Fruit fly (Drosophila melanogaster) whole organism, embryonic: ENCODE results near the gene CG12289.

Source experiments
- Abd-B ChIP-seq: fragments of 200-800 bp; sonication (Bioruptor generic); optimal IDR thresholded peaks from 2 replicates; lab custom pipeline; 2018; ENCODE audit warnings: missing biosample characterization, mild to moderate bottlenecking, missing genetic modification characterization, moderate library complexity
- Atf-2 ChIP-seq: fragments of 200-800 bp; sonication (Bioruptor generic); optimal IDR thresholded peaks from 2 replicates; lab custom pipeline; 2016; ENCODE audit warnings: missing biosample characterization, missing genetic modification characterization
- Atf6 ChIP-seq: fragments of 200-800 bp; sonication (Bioruptor generic); IDR thresholded peaks from 2 replicates; pipeline ENCODE4 v1.3.6; 2022; ENCODE audit warnings: missing biosample characterization, missing genetic modification characterization
- BtbVII ChIP-seq: fragments of 200-800 bp; sonication (Bioruptor generic); optimal IDR thresholded peaks from 3 replicates; lab custom pipeline; 2017; ENCODE audit warnings: missing biosample characterization, mild to moderate bottlenecking, missing genetic modification characterization
- CG10209 ChIP-seq: fragments of 200-800 bp; sonication (Bioruptor generic); optimal IDR thresholded peaks from 3 replicates; lab custom pipeline; 2017; ENCODE audit warnings: missing biosample characterization, mild to moderate bottlenecking, missing genetic modification characterization, missing genetic modification reagents
- CG11247 ChIP-seq: fragments of 200-800 bp; sonication (Bioruptor generic); IDR thresholded peaks from 2 replicates; pipeline ENCODE4 v1.3.6; 2022; ENCODE audit warnings: missing biosample characterization, missing genetic modification characterization
- CG12071 ChIP-seq: fragments of 200-800 bp; sonication (Bioruptor generic); optimal IDR thresholded peaks from 3 replicates; lab custom pipeline; 2018; ENCODE audit warnings: missing biosample characterization, mild to moderate bottlenecking, missing genetic modification characterization
- CG12942 ChIP-seq: fragments of 200-800 bp; sonication (Bioruptor generic); optimal IDR thresholded peaks from 3 replicates; lab custom pipeline; 2016; ENCODE audit warnings: missing biosample characterization, missing genetic modification characterization
- CG13123 ChIP-seq: fragments of 200-800 bp; sonication (Bioruptor generic); optimal IDR thresholded peaks from 2 replicates; lab custom pipeline; 2016; ENCODE audit warnings: missing biosample characterization, missing genetic modification characterization
- CG14050 ChIP-seq: fragments of 200-800 bp; sonication (Bioruptor generic); IDR thresholded peaks from 3 replicates; pipeline ENCODE4 v1.3.6; 2022; ENCODE audit warnings: missing biosample characterization, missing genetic modification characterization
- CG17802 ChIP-seq: fragments of 200-800 bp; sonication (Bioruptor generic); optimal IDR thresholded peaks from 2 replicates; lab custom pipeline; 2018; ENCODE audit warnings: missing biosample characterization, mild to moderate bottlenecking, missing genetic modification characterization, moderate library complexity
- CG2712 ChIP-seq: fragments of 200-800 bp; optimal IDR thresholded peaks from 3 replicates; lab custom pipeline; 2019; ENCODE audit warnings: missing biosample characterization, mild to moderate bottlenecking, missing genetic modification characterization, moderate library complexity
- CG2875 ChIP-seq: fragments of 200-800 bp; sonication (Bioruptor generic); optimal IDR thresholded peaks from 2 replicates; lab custom pipeline; 2017; ENCODE audit warnings: missing biosample characterization, mild to moderate bottlenecking, missing genetic modification characterization, missing genetic modification reagents
- CG32772 ChIP-seq: fragments of 200-800 bp; sonication (Bioruptor generic); IDR thresholded peaks from 2 replicates; pipeline ENCODE4 v1.3.6; 2022; ENCODE audit warnings: missing biosample characterization, missing genetic modification characterization
- CG3995 ChIP-seq: fragments of 200-800 bp; sonication (Bioruptor generic); optimal IDR thresholded peaks from 3 replicates; lab custom pipeline; 2016; ENCODE audit warnings: missing biosample characterization, missing genetic modification characterization
- CG42726 ChIP-seq: fragments of 200-800 bp; sonication (Bioruptor generic); IDR thresholded peaks from 2 replicates; pipeline ENCODE4 v1.3.6; 2022; ENCODE audit warnings: missing biosample characterization, missing genetic modification characterization; ENCODE audit not compliant: partially characterized antibody
- CG4404 ChIP-seq: fragments of 200-800 bp; sonication (Bioruptor generic); IDR thresholded peaks from 2 replicates; pipeline ENCODE4 v1.3.6; 2022; ENCODE audit warnings: missing biosample characterization, missing genetic modification characterization
- CG4617 ChIP-seq: fragments of 200-800 bp; sonication (Bioruptor generic); optimal IDR thresholded peaks from 3 replicates; lab custom pipeline; 2016; ENCODE audit warnings: missing biosample characterization, missing genetic modification characterization, borderline replicate concordance
- CG4730 ChIP-seq: fragments of 200-800 bp; sonication (Bioruptor generic); IDR thresholded peaks from 2 replicates; pipeline ENCODE4 v1.3.6; 2022; ENCODE audit warnings: missing biosample characterization, missing genetic modification characterization
- CG6765 ChIP-seq: fragments of 200-800 bp; sonication (Bioruptor generic); optimal IDR thresholded peaks from 3 replicates; lab custom pipeline; 2017; ENCODE audit warnings: missing biosample characterization, mild to moderate bottlenecking, missing genetic modification characterization
- CG6854 ChIP-seq: fragments of 200-800 bp; sonication (Bioruptor generic); optimal IDR thresholded peaks from 3 replicates; lab custom pipeline; 2017; ENCODE audit warnings: missing biosample characterization, mild to moderate bottlenecking, missing genetic modification characterization
- CHES-1-like ChIP-seq: fragments of 200-800 bp; sonication (Bioruptor generic); optimal IDR thresholded peaks from 2 replicates; lab custom pipeline; 2016; ENCODE audit warnings: missing biosample characterization, missing genetic modification characterization
- CTCF ChIP-seq: fragments of 200-800 bp; sonication (Bioruptor generic); optimal IDR thresholded peaks from 2 replicates; lab custom pipeline; 2017; ENCODE audit warnings: missing biosample characterization, mild to moderate bottlenecking, missing genetic modification characterization, moderate library complexity
- D ChIP-seq, 2 experiments: fragments of 200-800 bp in 1 of 2; fragments of >200 bp in 1 of 2; sonication (Bioruptor generic) in 1 of 2; optimal IDR thresholded peaks; 2 replicates in 1 of 2; 3 replicates in 1 of 2; lab custom pipeline; 2017; ENCODE audit warnings: mild to moderate bottlenecking in 1 of 2, missing biosample characterization in 1 of 2, missing genetic modification characterization in 1 of 2, missing genetic modification reagents in 1 of 2
- Dip2 ChIP-seq: fragments of 200-800 bp; sonication (Bioruptor generic); IDR thresholded peaks from 2 replicates; pipeline ENCODE4 v1.3.6; 2022; ENCODE audit warnings: missing biosample characterization, missing genetic modification characterization
- Hey ChIP-seq: fragments of 200-800 bp; sonication (Bioruptor generic); optimal IDR thresholded peaks from 3 replicates; lab custom pipeline; 2018; ENCODE audit warnings: missing biosample characterization, mild to moderate bottlenecking, missing genetic modification characterization
- Hr78 ChIP-seq, 2 experiments: fragments of 200-800 bp in 1 of 2; fragments of >200 bp in 1 of 2; sonication (Bioruptor generic) in 1 of 2; optimal IDR thresholded peaks; 2 replicates each; lab custom pipeline; 2017 to 2019; ENCODE audit warnings: missing biosample characterization in 2 of 2, missing genetic modification characterization in 2 of 2, mild to moderate bottlenecking in 1 of 2, moderate library complexity in 1 of 2
- Lhr ChIP-seq: fragments of 200-800 bp; sonication (Bioruptor generic); optimal IDR thresholded peaks from 3 replicates; lab custom pipeline; 2017; ENCODE audit warnings: mild to moderate bottlenecking, missing biosample characterization, missing genetic modification reagents, missing genetic modification characterization
- Max ChIP-seq: fragments of 200-800 bp; sonication (Bioruptor generic); optimal IDR thresholded peaks from 2 replicates; lab custom pipeline; 2016; ENCODE audit warnings: missing biosample characterization, mild to moderate bottlenecking, missing genetic modification characterization
- Optix ChIP-seq: fragments of 200-800 bp; sonication (Bioruptor generic); IDR thresholded peaks from 3 replicates; pipeline ENCODE4 v1.3.6; 2022; ENCODE audit warnings: missing biosample characterization, missing genetic modification characterization
- Pdp1 ChIP-seq, 2 experiments: fragments of 200-800 bp; sonication (Bioruptor generic); optimal IDR thresholded peaks; 3 replicates each; lab custom pipeline; 2016; ENCODE audit warnings: missing biosample characterization in 2 of 2, missing genetic modification characterization in 2 of 2, mild to moderate bottlenecking in 1 of 2, moderate library complexity in 1 of 2
- Stat92E ChIP-seq, 3 experiments: fragments of >200 bp in 2 of 3; fragments of 200-800 bp in 1 of 3; sonication (Bioruptor generic) in 1 of 3; optimal IDR thresholded peaks; 2 replicates each; lab custom pipeline; 2017 to 2019; ENCODE audit warnings: missing biosample characterization in 3 of 3, missing genetic modification characterization in 3 of 3, mild to moderate bottlenecking in 1 of 3, moderate library complexity in 1 of 3
- ase ChIP-seq: fragments of 200-800 bp; sonication (Bioruptor generic); IDR thresholded peaks from 3 replicates; pipeline ENCODE4 v1.3.6; 2022; ENCODE audit warnings: missing biosample characterization, missing genetic modification characterization
- ato ChIP-seq: fragments of 200-800 bp; sonication (Bioruptor generic); IDR thresholded peaks from 2 replicates; pipeline ENCODE4 v1.3.6; 2022; ENCODE audit warnings: missing biosample characterization, missing genetic modification characterization; ENCODE audit not compliant: partially characterized antibody
- br ChIP-seq: fragments of >200 bp; optimal IDR thresholded peaks from 2 replicates; lab custom pipeline; 2017
- cas ChIP-seq: fragments of 200-800 bp; sonication (Bioruptor generic); IDR thresholded peaks from 2 replicates; pipeline ENCODE4 v1.3.6; 2022; ENCODE audit warnings: missing biosample characterization, missing genetic modification characterization
- dimm ChIP-seq: fragments of 200-800 bp; sonication (Bioruptor generic); IDR thresholded peaks from 2 replicates; pipeline ENCODE4 v1.3.6; 2022; ENCODE audit warnings: missing biosample characterization, missing genetic modification characterization
- ind ChIP-seq: fragments of 200-800 bp; sonication (Bioruptor generic); optimal IDR thresholded peaks from 3 replicates; lab custom pipeline; 2016; ENCODE audit warnings: missing biosample characterization, missing genetic modification characterization
- nerfin-1 ChIP-seq: fragments of 200-800 bp; sonication (Bioruptor generic); optimal IDR thresholded peaks from 3 replicates; lab custom pipeline; 2019; ENCODE audit warnings: missing biosample characterization, mild to moderate bottlenecking, missing genetic modification characterization, moderate library complexity
- oc ChIP-seq: fragments of 200-800 bp; sonication (Bioruptor generic); optimal IDR thresholded peaks from 2 replicates; lab custom pipeline; 2018; ENCODE audit warnings: missing biosample characterization, mild to moderate bottlenecking, missing genetic modification characterization, moderate library complexity
- odd ChIP-seq: fragments of 200-800 bp; sonication (Bioruptor generic); optimal IDR thresholded peaks from 2 replicates; lab custom pipeline; 2017; ENCODE audit warnings: missing biosample characterization, mild to moderate bottlenecking, missing genetic modification characterization
- pnt ChIP-seq: fragments of 200-800 bp; sonication (Bioruptor generic); optimal IDR thresholded peaks from 3 replicates; lab custom pipeline; 2016; ENCODE audit warnings: missing biosample characterization, missing genetic modification characterization
- ranshi ChIP-seq: fragments of 200-800 bp; sonication (Bioruptor generic); IDR thresholded peaks from 2 replicates; pipeline ENCODE4 v1.3.6; 2022; ENCODE audit warnings: missing biosample characterization, missing genetic modification characterization
- row ChIP-seq: fragments of 200-800 bp; sonication (Bioruptor generic); IDR thresholded peaks from 3 replicates; pipeline ENCODE4 v1.3.6; 2022; ENCODE audit warnings: missing biosample characterization, missing genetic modification characterization
- salm ChIP-seq: fragments of 200-800 bp; sonication (Bioruptor generic); optimal IDR thresholded peaks from 2 replicates; lab custom pipeline; 2018; ENCODE audit warnings: missing biosample characterization, mild to moderate bottlenecking, missing genetic modification characterization
- stwl ChIP-seq: fragments of 200-800 bp; sonication (Bioruptor generic); optimal IDR thresholded peaks from 3 replicates; lab custom pipeline; 2018; ENCODE audit warnings: missing biosample characterization, mild to moderate bottlenecking, missing genetic modification characterization, moderate library complexity
- tx ChIP-seq: fragments of 200-800 bp; sonication (Bioruptor generic); optimal IDR thresholded peaks from 2 replicates; lab custom pipeline; 2016; ENCODE audit warnings: missing biosample characterization, missing genetic modification characterization
- zen2 ChIP-seq: fragments of 200-800 bp; sonication (Bioruptor generic); IDR thresholded peaks from 3 replicates; pipeline ENCODE4 v1.3.6; 2022; ENCODE audit warnings: missing biosample characterization, missing genetic modification characterization; ENCODE audit not compliant: partially characterized antibody

CG12289 gene

DNA sequence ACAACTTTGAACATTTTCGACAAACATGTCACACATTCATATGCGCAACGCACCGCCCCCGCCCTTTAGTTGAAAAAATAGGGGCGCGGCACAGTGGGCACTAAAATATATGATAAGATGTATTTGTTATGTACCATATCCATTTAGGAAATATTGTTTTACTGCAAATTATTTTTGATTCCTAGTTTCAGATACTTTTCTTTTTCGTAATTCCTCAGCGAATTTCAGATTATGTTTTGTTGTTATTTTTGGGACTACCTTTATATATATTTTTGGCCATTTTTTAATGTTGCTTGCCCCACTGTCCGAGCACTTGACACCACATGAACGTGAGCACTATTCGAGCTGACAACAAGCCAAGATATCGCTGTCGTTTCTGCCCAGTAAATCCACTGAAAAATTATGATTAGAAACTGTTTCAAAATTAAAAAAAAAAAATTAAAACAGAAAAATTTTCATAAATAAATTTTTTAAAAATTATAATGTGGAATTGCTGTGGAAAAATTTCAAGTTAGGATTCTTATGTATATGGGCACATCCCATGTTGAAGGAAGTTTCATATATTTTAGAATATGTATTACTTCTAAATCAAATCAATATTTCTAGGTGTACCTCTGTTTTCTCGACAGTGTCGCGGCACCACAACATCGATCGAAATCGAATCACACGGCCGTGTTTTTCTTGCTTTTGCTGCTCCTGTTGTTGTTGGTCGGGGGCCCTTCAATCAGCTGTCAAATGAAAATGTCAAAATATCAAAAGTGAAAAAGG, 40.8 kb downstream of the CG12289 start (continued):
- no peak for TF ChIP-seq zen2
- peak; percentile 80 for TF ChIP-seq CG4730 (GFP tag; lab: Robert Waterston, UW)
- peak; percentile 76 for TF ChIP-seq salm (tag; lab: Kevin White, UChicago)
- TF ChIP-seq tx (GFP tag; lab: Kevin White, UChicago), result peak; percentile 27
- TF ChIP-seq Lhr (GFP tag; lab: Kevin White, UChicago), result peak; percentile 66
- TF ChIP-seq CG10209, result peak; percentile 57
- peak in 1 of 2 experiments; percentile 50 for TF ChIP-seq Hr78 (GFP tag; optimal IDR thresholded peaks at IDR 0.05; lab: Kevin White, UChicago)
- TF ChIP-seq nerfin-1 (tag; lab: Kevin White, UChicago), result peak; percentile 88
- peak; percentile 82 for TF ChIP-seq CG14050 (GFP tag; lab: Robert Waterston, UW)
- TF ChIP-seq CG2712 (tag; lab: Kevin White, UChicago), result peak; percentile 96
- no peak for TF ChIP-seq CG3995 (GFP tag; lab: Kevin White, UChicago)
- peak; percentile 67 for TF ChIP-seq CG6765 (GFP tag; lab: Kevin White, UChicago)
- TF ChIP-seq Abd-B, result peak; percentile 82
- TF ChIP-seq Pdp1 (GFP tag; optimal IDR thresholded peaks at IDR 0.05; lab: Kevin White, UChicago), result peak; percentile 12 to 72
- TF ChIP-seq Hey (tag; lab: Kevin White, UChicago), result no peak
- peak; percentile 87 for TF ChIP-seq CG11247
- TF ChIP-seq CG17802 (tag; lab: Kevin White, UChicago), result peak; percentile 40
- TF ChIP-seq CG6854 (GFP tag; lab: Kevin White, UChicago), result peak; percentile 70
- peak; percentile 91 for TF ChIP-seq CG32772 (GFP tag; lab: Robert Waterston, UW)
- peak; percentile 78 for TF ChIP-seq odd (GFP tag; lab: Kevin White, UChicago)
- no peak for TF ChIP-seq br (lab: Kevin White, UChicago)
- TF ChIP-seq row (GFP tag; lab: Robert Waterston, UW), result peak; percentile 97
- TF ChIP-seq Dip2 (GFP tag; lab: Robert Waterston, UW), result peak; percentile 51; the same call in 1 of the 2 replicates
- peak; percentile 83 for TF ChIP-seq ase (GFP tag; lab: Robert Waterston, UW)
- TF ChIP-seq CG2875 (GFP tag; lab: Kevin White, UChicago), result peak; percentile 81
- TF ChIP-seq CG12942 (GFP tag; lab: Kevin White, UChicago), result peak; percentile 60
- TF ChIP-seq D (optimal IDR thresholded peaks at IDR 0.05; lab: Kevin White, UChicago), result no peak
- TF ChIP-seq D (GFP tag; optimal IDR thresholded peaks at IDR 0.05; lab: Kevin White, UChicago), result peak; percentile 89
- peak; percentile 29 for TF ChIP-seq Atf-2 (GFP tag; lab: Kevin White, UChicago)
- TF ChIP-seq CG4404 (GFP tag; lab: Robert Waterston, UW), result peak; percentile 85
- TF ChIP-seq CTCF, result peak; percentile 46
- peak; percentile 70 for TF ChIP-seq ind (GFP tag; lab: Kevin White, UChicago)
- peak; percentile 65; the same call in 2 of the 3 replicates for TF ChIP-seq Optix
- TF ChIP-seq ranshi (GFP tag; lab: Robert Waterston, UW), result peak; percentile 76
- TF ChIP-seq stwl (tag; lab: Kevin White, UChicago), result peak; percentile 60
- peak; percentile 83 for TF ChIP-seq oc (tag; lab: Kevin White, UChicago)
- TF ChIP-seq CHES-1-like (GFP tag; lab: Kevin White, UChicago), result no peak
- peak; percentile 1 for TF ChIP-seq CG13123 (GFP tag; lab: Kevin White, UChicago)
- peak; percentile 76 for TF ChIP-seq CG12071 (GFP tag; lab: Kevin White, UChicago)
- TF ChIP-seq pnt (GFP tag; lab: Kevin White, UChicago), result peak; percentile 81
- peak in 1 of 3 experiments; percentile 42 for TF ChIP-seq Stat92E (GFP tag; optimal IDR thresholded peaks at IDR 0.05; lab: Kevin White, UChicago)
- peak; percentile 91 for TF ChIP-seq Atf6 (GFP tag; lab: Robert Waterston, UW)
- no peak for TF ChIP-seq ato (GFP tag; lab: Robert Waterston, UW)
- 0 out of 2 replicates have a peak, but pooled peaks have one; percentile 5 for TF ChIP-seq CG42726 (GFP tag; lab: Robert Waterston, UW)
- peak; percentile 78 for TF ChIP-seq BtbVII (GFP tag; lab: Kevin White, UChicago)
- TF ChIP-seq Max (GFP tag; lab: Kevin White, UChicago), result peak; percentile 84
- peak; percentile 9 for TF ChIP-seq CG4617 (GFP tag; lab: Kevin White, UChicago)
- peak; percentile 62 for TF ChIP-seq dimm (GFP tag; lab: Robert Waterston, UW)
- TF ChIP-seq cas (GFP tag; lab: Robert Waterston, UW), result peak; percentile 50; the same call in 1 of the 2 replicates
